Fruit fly (Drosophila melanogaster) whole organism, pupa: ENCODE measurements around the gene fig.

Experiments
- CG10348 ChIP-seq: fragments of 200-800 bp; sonication (Bioruptor generic); IDR thresholded peaks from 2 replicates; pipeline ENCODE4 v1.3.6; 2022; ENCODE audit warnings: missing biosample characterization, missing genetic modification characterization
- CG12605 ChIP-seq: fragments of 200-800 bp; sonication (Bioruptor generic); IDR thresholded peaks from 2 replicates; pipeline ENCODE4 v1.3.6; 2022; ENCODE audit warnings: missing biosample characterization, missing genetic modification characterization
- CG13204 ChIP-seq: fragments of 200-800 bp; sonication (Bioruptor generic); optimal IDR thresholded peaks from 2 replicates; lab custom pipeline; 2018; ENCODE audit warnings: missing biosample characterization, mild to moderate bottlenecking, missing genetic modification characterization, moderate library complexity
- CG14655 ChIP-seq: fragments of 200-800 bp; sonication (Bioruptor generic); optimal IDR thresholded peaks from 3 replicates; lab custom pipeline; 2017; ENCODE audit warnings: mild to moderate bottlenecking, missing biosample characterization, missing genetic modification reagents, missing genetic modification characterization
- CG15710 ChIP-seq: fragments of 200-800 bp; sonication (Bioruptor generic); optimal IDR thresholded peaks from 2 replicates; lab custom pipeline; 2018; ENCODE audit warnings: missing biosample characterization, mild to moderate bottlenecking, missing genetic modification characterization, moderate library complexity
- CG17806 ChIP-seq: fragments of 200-800 bp; sonication (Bioruptor generic); optimal IDR thresholded peaks from 2 replicates; lab custom pipeline; 2018; ENCODE audit warnings: missing biosample characterization, mild to moderate bottlenecking, missing genetic modification characterization, moderate library complexity
- CG32121 ChIP-seq: fragments of 200-800 bp; sonication (Bioruptor generic); IDR thresholded peaks from 2 replicates; pipeline ENCODE4 v1.3.6; 2022; ENCODE audit warnings: missing biosample characterization, missing genetic modification characterization
- CG34367 ChIP-seq: fragments of 200-800 bp; sonication (Bioruptor generic); optimal IDR thresholded peaks from 2 replicates; lab custom pipeline; 2018; ENCODE audit warnings: missing biosample characterization, mild to moderate bottlenecking, missing genetic modification characterization
- CG4496 ChIP-seq: fragments of 200-800 bp; sonication (Bioruptor generic); IDR thresholded peaks from 3 replicates; pipeline ENCODE4 v1.3.6; 2022; ENCODE audit warnings: missing biosample characterization, missing genetic modification characterization
- CG8159 ChIP-seq: fragments of 200-800 bp; sonication (Bioruptor generic); optimal IDR thresholded peaks from 3 replicates; lab custom pipeline; 2018; ENCODE audit warnings: missing biosample characterization, mild to moderate bottlenecking, missing genetic modification characterization, moderate library complexity
- CG8301 ChIP-seq: fragments of 200-800 bp; sonication (Bioruptor generic); optimal IDR thresholded peaks from 2 replicates; lab custom pipeline; 2018; ENCODE audit warnings: missing biosample characterization, mild to moderate bottlenecking, missing genetic modification characterization
- CG9948 ChIP-seq: fragments of 200-800 bp; sonication (Bioruptor generic); optimal IDR thresholded peaks from 2 replicates; lab custom pipeline; 2018; ENCODE audit warnings: missing biosample characterization, mild to moderate bottlenecking, missing genetic modification characterization, moderate library complexity
- D1 ChIP-seq: fragments of 200-800 bp; sonication (Bioruptor generic); optimal IDR thresholded peaks from 2 replicates; lab custom pipeline; 2018; ENCODE audit warnings: missing biosample characterization, mild to moderate bottlenecking, missing genetic modification characterization, moderate library complexity
- EcR ChIP-seq: fragments of 200-800 bp; sonication (Bioruptor generic); optimal IDR thresholded peaks from 3 replicates; lab custom pipeline; 2019; ENCODE audit warnings: missing biosample characterization, missing genetic modification characterization, mild to moderate bottlenecking, moderate library complexity, missing genetic modification reagents
- Ets98B ChIP-seq: fragments of 200-800 bp; sonication (Bioruptor generic); IDR thresholded peaks from 2 replicates; pipeline ENCODE4 v1.3.6; 2022; ENCODE audit warnings: missing biosample characterization, missing genetic modification characterization
- Pif1A ChIP-seq: fragments of 200-800 bp; sonication (Bioruptor generic); optimal IDR thresholded peaks from 3 replicates; lab custom pipeline; 2016; ENCODE audit warnings: missing biosample characterization, missing genetic modification characterization
- Pif1B ChIP-seq: fragments of 200-800 bp; sonication (Bioruptor generic); optimal IDR thresholded peaks from 3 replicates; lab custom pipeline; 2016; ENCODE audit warnings: missing biosample characterization, missing genetic modification characterization
- Snoo ChIP-seq: fragments of 200-800 bp; sonication (Bioruptor generic); optimal IDR thresholded peaks from 3 replicates; lab custom pipeline; 2017; ENCODE audit warnings: missing biosample characterization, mild to moderate bottlenecking, missing genetic modification characterization, inconsistent platforms
- fd96Ca ChIP-seq: fragments of 200-800 bp; sonication (Bioruptor generic); IDR thresholded peaks from 3 replicates; pipeline ENCODE4 v1.3.6; 2022; ENCODE audit warnings: missing biosample characterization, missing genetic modification characterization
- gl ChIP-seq: fragments of 200-800 bp; sonication (Bioruptor generic); optimal IDR thresholded peaks from 2 replicates; lab custom pipeline; 2018; ENCODE audit warnings: missing biosample characterization, mild to moderate bottlenecking, missing genetic modification characterization
- rn ChIP-seq: fragments of 200-800 bp; sonication (Bioruptor generic); IDR thresholded peaks from 2 replicates; pipeline ENCODE4 v1.3.6; 2022; ENCODE audit warnings: missing biosample characterization, missing genetic modification characterization

Gene fig

DNA sequence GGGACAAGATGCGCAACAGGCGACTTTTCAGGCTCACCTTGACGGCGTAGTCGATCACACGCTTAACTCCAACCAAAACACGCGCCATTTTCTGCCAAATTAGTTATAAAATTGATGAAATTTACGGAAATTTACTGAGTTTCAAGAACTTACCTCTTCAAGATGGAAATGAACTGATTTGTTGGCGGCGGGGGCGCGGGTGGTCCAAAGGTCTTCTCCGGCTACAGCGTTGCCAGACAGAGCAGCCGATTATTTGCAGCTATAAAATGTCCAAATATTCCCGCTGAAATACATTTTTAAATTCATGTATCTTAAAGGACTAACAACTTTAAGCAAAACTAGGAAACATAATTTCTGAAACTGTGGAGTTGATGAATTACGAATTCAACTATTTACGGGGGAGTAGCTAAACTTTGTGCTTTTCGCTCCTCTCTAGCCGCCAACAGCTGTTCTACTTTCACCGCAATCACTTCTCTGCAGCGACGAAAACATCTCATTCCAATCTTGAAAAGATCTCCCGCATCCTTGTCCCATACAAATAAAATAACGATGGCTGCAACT, 22.6 kb upstream of the fig start, which contains the start of the genes Etfb and CG7789:
Etfb (minus strand) TSS at position 193 of the 561 bp plus-strand sequence.
CG7789 (plus strand) TSS at position 444 of the 561 bp plus-strand sequence.
- TF ChIP-seq Snoo (tag; lab: Kevin White, UChicago) (peak; percentile 92), CG34367 (tag; lab: Kevin White, UChicago) (peak; percentile 93), CG14655 (peak; percentile 95), CG15710 (peak; percentile 92), Pif1B (GFP tag; lab: Kevin White, UChicago) (no peak), CG12605 (GFP tag; lab: Robert Waterston, UW) (peak; percentile 93), Ets98B (peak; percentile 93), CG4496 (GFP tag; lab: Robert Waterston, UW) (peak; percentile 96), EcR (no peak), rn (GFP tag; lab: Robert Waterston, UW) (peak; percentile 88), CG8301 (peak; percentile 86), CG32121 (GFP tag; lab: Robert Waterston, UW) (peak; percentile 95), gl (peak; percentile 97), CG13204 (GFP tag; lab: Kevin White, UChicago) (no peak), CG17806 (tag; lab: Kevin White, UChicago) (peak; percentile 69), Pif1A (GFP tag; lab: Kevin White, UChicago) (no peak), CG10348 (GFP tag; lab: Robert Waterston, UW) (peak; percentile 61), D1 (tag; lab: Kevin White, UChicago) (no peak), fd96Ca (peak; percentile 96), CG9948 (peak; percentile 71), CG8159 (peak; percentile 82)
- TF ChIP-seq, all 21 proteins: peak for 16

- TF ChIP-seq CG32121 (GFP tag; lab: Robert Waterston, UW) = no peak
- no peak for TF ChIP-seq Pif1A (GFP tag; lab: Kevin White, UChicago)
- TF ChIP-seq Snoo (tag; lab: Kevin White, UChicago) = no peak
- no peak for TF ChIP-seq Pif1B (GFP tag; lab: Kevin White, UChicago)
- no peak for TF ChIP-seq EcR
- no peak for TF ChIP-seq CG10348 (GFP tag; lab: Robert Waterston, UW)
- no peak for TF ChIP-seq CG14655
- TF ChIP-seq D1 (tag; lab: Kevin White, UChicago) = no peak
- TF ChIP-seq Ets98B = no peak
- TF ChIP-seq CG8159 = no peak
- no peak for TF ChIP-seq CG12605 (GFP tag; lab: Robert Waterston, UW)
- TF ChIP-seq CG34367 (tag; lab: Kevin White, UChicago) = no peak
- no peak for TF ChIP-seq CG17806 (tag; lab: Kevin White, UChicago)
- TF ChIP-seq CG8301 = no peak
- TF ChIP-seq gl = no peak
- no peak for TF ChIP-seq CG9948
- TF ChIP-seq CG15710 = no peak
Observed at dm6 chr3R:29799681-29800028, 19.4 kb upstream of the fig start.

DNA sequence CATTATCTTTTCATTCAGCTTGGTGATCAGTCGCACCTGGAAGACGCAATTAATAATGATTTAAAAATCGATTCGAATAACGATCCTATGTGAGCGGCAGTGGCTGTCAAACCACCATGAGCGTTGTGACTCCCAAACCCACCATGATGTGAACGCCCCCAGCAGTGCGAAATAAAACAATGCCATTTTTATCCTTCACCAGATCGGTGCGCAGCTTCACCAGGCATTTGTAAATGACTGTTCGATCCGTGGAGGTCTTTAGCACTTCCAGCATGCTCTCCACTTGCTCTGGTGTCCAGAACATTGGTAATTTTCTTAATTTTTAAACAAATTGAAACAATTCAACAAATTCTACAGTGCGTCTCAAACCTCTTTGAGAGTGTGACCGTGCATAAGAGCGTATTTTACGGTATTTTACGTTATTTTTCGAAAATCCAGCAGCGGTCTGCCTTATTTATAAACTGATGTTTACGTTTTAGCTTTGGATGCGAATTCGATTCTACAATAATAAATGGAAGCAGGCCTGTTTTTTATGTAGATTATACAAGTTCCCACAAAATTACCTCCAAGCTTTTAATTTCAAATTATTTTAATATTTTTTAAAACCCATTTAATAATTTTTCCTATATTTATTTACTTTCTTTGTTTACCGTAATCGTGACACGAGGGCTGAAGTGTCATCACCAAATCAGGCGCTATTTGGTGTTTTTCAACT, 18.9 kb upstream of the fig start, which contains the start of the genes Rnb and Drice:
Rnb (minus strand) TSS at position 389 of the 715 bp plus-strand sequence.
Drice (plus strand) TSS at position 693 of the 715 bp plus-strand sequence.
- TF ChIP-seq CG8159 (peak; percentile 52), CG4496 (GFP tag; lab: Robert Waterston, UW) (peak; percentile 46; the same call in 1 of the 3 replicates), Pif1B (GFP tag; lab: Kevin White, UChicago) (no peak), CG32121 (GFP tag; lab: Robert Waterston, UW) (peak; percentile 21; the same call in 1 of the 2 replicates), CG10348 (GFP tag; lab: Robert Waterston, UW) (no peak), Snoo (tag; lab: Kevin White, UChicago) (peak; percentile 3), CG8301 (no peak), Pif1A (GFP tag; lab: Kevin White, UChicago) (no peak), CG9948 (peak; percentile 11), rn (GFP tag; lab: Robert Waterston, UW) (no peak), CG34367 (tag; lab: Kevin White, UChicago) (peak; percentile 20), Ets98B (no peak; the same call in 1 of the 2 replicates), CG12605 (GFP tag; lab: Robert Waterston, UW) (no peak), CG15710 (peak; percentile 33), gl (no peak), CG14655 (no peak), CG17806 (tag; lab: Kevin White, UChicago) (peak; percentile 9), CG13204 (GFP tag; lab: Kevin White, UChicago) (no peak), fd96Ca (peak; percentile 26; the same call in 1 of the 3 replicates), EcR (peak; percentile 98), D1 (tag; lab: Kevin White, UChicago) (no peak)

- TF ChIP-seq CG13204 (GFP tag; lab: Kevin White, UChicago) = no peak
- TF ChIP-seq CG8301 = no peak
- no peak for TF ChIP-seq CG8159
- no peak for TF ChIP-seq CG12605 (GFP tag; lab: Robert Waterston, UW)
- TF ChIP-seq CG17806 (tag; lab: Kevin White, UChicago) = no peak
- TF ChIP-seq CG4496 (GFP tag; lab: Robert Waterston, UW) = no peak
Observed at dm6 chr3R:29797183-29797582, 16.9 kb upstream of the fig start.

- TF ChIP-seq Ets98B (no peak), CG13204 (GFP tag; lab: Kevin White, UChicago) (no peak), CG8159 (peak; percentile 86), CG17806 (tag; lab: Kevin White, UChicago) (no peak), CG14655 (no peak), rn (GFP tag; lab: Robert Waterston, UW) (no peak), Snoo (tag; lab: Kevin White, UChicago) (no peak)
Observed at dm6 chr3R:29794161-29794882, 14.1 kb upstream of the fig start, which contains the start of gene sro. sro (plus strand) TSS chr3R:29794597.
